Worm (Caenorhabditis elegans) whole organism, L4 larva: ENCODE results near the gene rme-1.

Source experiments
- F10B5.3 ChIP-seq: sonication (generic microtip); optimal IDR thresholded peaks from 2 replicates; lab custom pipeline; 2016; ENCODE audit warnings: mild to moderate bottlenecking, missing genetic modification characterization, missing compliant biosample characterization
- F49E8.2 ChIP-seq: sonication (generic microtip); optimal IDR thresholded peaks from 2 replicates; lab custom pipeline; 2016; ENCODE audit warnings: missing compliant biosample characterization, mild to moderate bottlenecking, missing genetic modification characterization, borderline replicate concordance
- Y105C5A.15 ChIP-seq: fragments of 200-800 bp; sonication (Bioruptor generic); IDR thresholded peaks from 2 replicates; pipeline ENCODE4 v1.3.6; 2022; ENCODE audit warnings: missing genetic modification characterization, missing compliant biosample characterization
- Y75B8A.6 ChIP-seq: fragments of 200-800 bp; sonication (Bioruptor generic); IDR thresholded peaks from 2 replicates; pipeline ENCODE4 v1.3.6; 2022; ENCODE audit warnings: missing genetic modification reagents, missing genetic modification characterization, missing compliant biosample characterization
- aha-1 ChIP-seq: fragments of 150-350 bp; peaks from one replicate; lab custom pipeline; 2014; ENCODE audit warnings: missing biosample characterization, missing genetic modification characterization
- arid-1 ChIP-seq: fragments of 200-800 bp; sonication (Bioruptor generic); conservative IDR thresholded peaks from 2 replicates; pipeline ENCODE4 v1.3.6; 2022; ENCODE audit warnings: missing genetic modification reagents, missing genetic modification characterization, missing compliant biosample characterization
- ctbp-1 ChIP-seq: fragments of 200-800 bp; sonication (Bioruptor generic); IDR thresholded peaks from 2 replicates; pipeline ENCODE4 v1.3.6; 2022; ENCODE audit warnings: missing genetic modification reagents, missing genetic modification characterization, missing compliant biosample characterization
- daf-16 ChIP-seq, 3 experiments: sonication (generic microtip); optimal IDR thresholded peaks; 2 replicates each; lab custom pipeline; 2016 to 2017; ENCODE audit warnings: missing genetic modification characterization in 3 of 3, missing genetic modification reagents in 3 of 3, mild to moderate bottlenecking in 2 of 3, missing compliant biosample characterization in 2 of 3, missing biosample characterization in 1 of 3, moderate library complexity in 1 of 3
- daf-19 ChIP-seq: fragments of 200-800 bp; sonication (Bioruptor generic); conservative IDR thresholded peaks from 2 replicates; pipeline ENCODE4 v1.3.6; 2022; ENCODE audit warnings: missing genetic modification characterization, missing compliant biosample characterization
- dmd-6 ChIP-seq: fragments of 200-800 bp; sonication (Bioruptor generic); IDR thresholded peaks from 2 replicates; pipeline ENCODE4 v1.3.6; 2022; ENCODE audit warnings: missing genetic modification reagents, missing genetic modification characterization, missing compliant biosample characterization
- dmd-8 ChIP-seq: fragments of 200-800 bp; sonication (Bioruptor generic); IDR thresholded peaks from 2 replicates; pipeline ENCODE4 v1.3.6; 2022; ENCODE audit warnings: missing genetic modification characterization, missing compliant biosample characterization
- duxl-1 ChIP-seq: sonication (generic microtip); optimal IDR thresholded peaks from 2 replicates; lab custom pipeline; 2016; ENCODE audit warnings: mild to moderate bottlenecking, missing genetic modification characterization, moderate library complexity, missing compliant biosample characterization; ENCODE audit not compliant: poor library complexity
- egl-43 ChIP-seq: fragments of 200-800 bp; sonication (Bioruptor generic); IDR thresholded peaks from 2 replicates; pipeline ENCODE4 v1.3.6; 2022; ENCODE audit warnings: missing genetic modification reagents, missing genetic modification characterization, missing compliant biosample characterization
- gei-8 ChIP-seq: fragments of 200-800 bp; sonication (Bioruptor generic); optimal IDR thresholded peaks from 2 replicates; lab custom pipeline; 2018; ENCODE audit warnings: mild to moderate bottlenecking, missing genetic modification characterization, missing compliant biosample characterization
- hlh-30 ChIP-seq: sonication (generic microtip); optimal IDR thresholded peaks from 2 replicates; lab custom pipeline; 2017; ENCODE audit warnings: antibody characterized with exemption, mild to moderate bottlenecking, missing genetic modification characterization, missing compliant biosample characterization; ENCODE audit not compliant: insufficient read depth
- lin-1 ChIP-seq: fragments of 200-800 bp; sonication (Bioruptor generic); IDR thresholded peaks from 2 replicates; pipeline ENCODE4 v1.3.6; 2022; ENCODE audit warnings: missing genetic modification reagents, missing genetic modification characterization, missing compliant biosample characterization
- lin-38 ChIP-seq: fragments of 200-800 bp; sonication (Bioruptor generic); IDR thresholded peaks from 2 replicates; pipeline ENCODE4 v1.3.6; 2022; ENCODE audit warnings: missing genetic modification reagents, missing genetic modification characterization, missing compliant biosample characterization
- lin-39 ChIP-seq: fragments of 150-350 bp; optimal IDR thresholded peaks from 2 replicates; lab custom pipeline; 2014; ENCODE audit warnings: missing biosample characterization, missing genetic modification reagents, missing genetic modification characterization
- lir-3 ChIP-seq: sonication (generic microtip); optimal IDR thresholded peaks from 2 replicates; lab custom pipeline; 2016; ENCODE audit warnings: mild to moderate bottlenecking, missing genetic modification characterization, missing compliant biosample characterization
- lsy-2 ChIP-seq, 2 experiments: fragments of 150-350 bp in 1 of 2; sonication (generic microtip) in 1 of 2; optimal IDR thresholded peaks; 2 replicates each; lab custom pipeline; 2014 to 2017; ENCODE audit warnings: missing biosample characterization in 2 of 2, missing genetic modification characterization in 2 of 2
- madf-9 ChIP-seq: fragments of 200-800 bp; sonication (Bioruptor generic); conservative IDR thresholded peaks from 2 replicates; pipeline ENCODE4 v1.3.6; 2022; ENCODE audit warnings: missing genetic modification reagents, missing genetic modification characterization, missing compliant biosample characterization
- mdt-29 ChIP-seq: fragments of 200-800 bp; sonication (Bioruptor generic); IDR thresholded peaks from 2 replicates; pipeline ENCODE4 v1.3.6; 2022; ENCODE audit warnings: missing genetic modification reagents, missing genetic modification characterization, missing compliant biosample characterization
- mes-2 ChIP-seq: sonication (generic microtip); optimal IDR thresholded peaks from 2 replicates; lab custom pipeline; 2016; ENCODE audit warnings: missing genotype, mild to moderate bottlenecking, missing genetic modification characterization, missing compliant biosample characterization; ENCODE audit not compliant: poor library complexity, severe bottlenecking
- nhr-10 ChIP-seq: fragments of 150-350 bp; optimal IDR thresholded peaks from 2 replicates; lab custom pipeline; 2014; ENCODE audit warnings: missing biosample characterization, missing genetic modification characterization
- nhr-11 ChIP-seq: fragments of 150-350 bp; optimal IDR thresholded peaks from 2 replicates; lab custom pipeline; 2014; ENCODE audit warnings: missing biosample characterization, missing genetic modification characterization
- nhr-111 ChIP-seq: fragments of 200-800 bp; sonication (Bioruptor generic); optimal IDR thresholded peaks from 2 replicates; lab custom pipeline; 2018; ENCODE audit warnings: mild to moderate bottlenecking, missing genetic modification characterization, missing compliant biosample characterization
- nhr-237 ChIP-seq: sonication (generic microtip); optimal IDR thresholded peaks from 2 replicates; lab custom pipeline; 2017; ENCODE audit warnings: missing biosample characterization, missing genetic modification characterization
- nhr-28 ChIP-seq: fragments of 150-350 bp; optimal IDR thresholded peaks from 2 replicates; lab custom pipeline; 2014; ENCODE audit warnings: missing biosample characterization, missing genetic modification characterization
- nhr-41 ChIP-seq: fragments of 200-800 bp; sonication (Bioruptor generic); IDR thresholded peaks from 2 replicates; pipeline ENCODE4 v1.3.6; 2022; ENCODE audit warnings: missing genetic modification reagents, missing genetic modification characterization, missing compliant biosample characterization
- nhr-42 ChIP-seq: fragments of 200-800 bp; sonication (Bioruptor generic); IDR thresholded peaks from 2 replicates; pipeline ENCODE4 v1.3.6; 2022; ENCODE audit warnings: missing genetic modification characterization, missing compliant biosample characterization
- nhr-48 ChIP-seq: sonication (generic microtip); optimal IDR thresholded peaks from 2 replicates; lab custom pipeline; 2016; ENCODE audit warnings: mild to moderate bottlenecking, missing genetic modification characterization, missing compliant biosample characterization
- nhr-6 ChIP-seq: fragments of 150-350 bp; optimal IDR thresholded peaks from 2 replicates; lab custom pipeline; 2014; ENCODE audit warnings: missing biosample characterization, missing genetic modification characterization
- php-3 ChIP-seq: fragments of 200-800 bp; sonication (Bioruptor generic); IDR thresholded peaks from 2 replicates; pipeline ENCODE4 v1.3.6; 2022; ENCODE audit warnings: missing genetic modification reagents, missing genetic modification characterization, missing compliant biosample characterization
- rbr-2 ChIP-seq: sonication (generic microtip); optimal IDR thresholded peaks from 2 replicates; lab custom pipeline; 2016; ENCODE audit warnings: missing genotype, missing genetic modification characterization, missing compliant biosample characterization
- sdz-12 ChIP-seq: fragments of 200-800 bp; sonication (Bioruptor generic); optimal IDR thresholded peaks from 2 replicates; lab custom pipeline; 2018; ENCODE audit warnings: mild to moderate bottlenecking, missing genetic modification characterization, missing compliant biosample characterization
- set-16 ChIP-seq: fragments of 200-800 bp; sonication (Bioruptor generic); IDR thresholded peaks from 2 replicates; pipeline ENCODE4 v1.3.6; 2022; ENCODE audit warnings: missing genetic modification reagents, missing genetic modification characterization, missing compliant biosample characterization
- snpc-1.2 ChIP-seq: fragments of 200-800 bp; sonication (Bioruptor generic); IDR thresholded peaks from 2 replicates; pipeline ENCODE4 v1.3.6; 2022; ENCODE audit warnings: missing genetic modification reagents, missing genetic modification characterization, missing compliant biosample characterization
- spr-3 ChIP-seq: fragments of 200-800 bp; sonication (Bioruptor generic); optimal IDR thresholded peaks from 2 replicates; lab custom pipeline; 2018; ENCODE audit warnings: mild to moderate bottlenecking, missing genetic modification characterization, missing compliant biosample characterization
- tag-97 ChIP-seq: fragments of 200-800 bp; sonication (Bioruptor generic); IDR thresholded peaks from 2 replicates; pipeline ENCODE4 v1.3.6; 2022; ENCODE audit warnings: missing genetic modification characterization, missing compliant biosample characterization
- tra-1 ChIP-seq: fragments of 200-800 bp; sonication (Bioruptor generic); IDR thresholded peaks from 2 replicates; pipeline ENCODE4 v1.3.6; 2022; ENCODE audit warnings: missing genetic modification reagents, missing genetic modification characterization, missing compliant biosample characterization
- unc-62 ChIP-seq, 3 experiments: fragments of 150-350 bp in 1 of 3; sonication (generic microtip); optimal IDR thresholded peaks in 2 of 3; peaks in 1 of 3; 1 replicate in 1 of 3; 2 replicates in 2 of 3; lab custom pipeline; 2014 to 2017; ENCODE audit warnings: missing biosample characterization in 3 of 3, missing genetic modification characterization in 3 of 3, missing genetic modification reagents in 3 of 3, missing genotype in 1 of 3
- vab-7 ChIP-seq: fragments of 200-800 bp; sonication (Bioruptor generic); IDR thresholded peaks from 2 replicates; pipeline ENCODE4 v1.3.6; 2022; ENCODE audit warnings: missing genetic modification reagents, missing genetic modification characterization, missing compliant biosample characterization
- zfp-3 ChIP-seq: fragments of 200-800 bp; sonication (Bioruptor generic); conservative IDR thresholded peaks from 2 replicates; pipeline ENCODE4 v1.3.6; 2022; ENCODE audit warnings: missing genetic modification reagents, missing genetic modification characterization, missing compliant biosample characterization
- ztf-7 ChIP-seq: fragments of 150-350 bp; optimal IDR thresholded peaks from 2 replicates; lab custom pipeline; 2014; ENCODE audit warnings: missing biosample characterization, missing genetic modification characterization

Gene rme-1

DNA sequence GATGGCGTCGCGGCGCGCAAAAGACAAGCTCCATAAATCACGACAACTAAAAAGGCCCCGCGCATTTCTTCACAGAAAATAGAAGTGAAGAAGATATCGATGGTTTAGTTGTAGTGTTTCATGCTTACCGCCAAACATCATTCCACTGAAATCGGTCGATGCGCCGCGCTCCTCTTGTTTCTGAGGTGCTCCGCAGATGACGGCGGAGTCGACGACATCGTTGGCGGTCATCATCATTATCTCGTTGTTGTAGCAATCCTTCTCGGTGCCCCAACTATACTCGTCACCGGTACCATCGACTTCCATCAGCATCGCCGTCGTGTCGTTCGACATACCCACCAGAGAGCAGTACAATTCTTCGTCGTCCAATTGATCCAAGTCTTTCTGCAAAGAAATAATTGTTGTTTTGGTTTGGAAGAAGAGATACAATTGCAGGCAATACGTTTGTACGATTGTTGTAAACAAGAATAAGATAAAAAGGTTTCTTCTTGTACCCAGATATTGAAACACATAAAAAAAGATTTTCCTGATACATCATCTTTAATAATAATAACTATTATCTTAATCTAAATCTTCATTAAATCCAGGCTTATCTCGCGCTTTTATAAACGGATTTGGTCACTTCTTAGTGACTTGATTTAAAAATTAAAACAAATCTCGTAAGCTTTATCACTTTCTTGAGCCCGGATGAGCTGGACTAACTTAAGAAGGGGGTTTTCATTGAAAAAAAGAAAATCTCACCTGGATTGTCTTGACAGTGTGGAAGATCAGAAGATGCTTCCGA is 17.3 kb downstream of the rme-1 start (continued):
- TF ChIP-seq nhr-10 (no peak), F49E8.2 (no peak), hlh-30 (tag; lab: Kevin White, UChicago) (peak; percentile 17), nhr-42 (GFP tag; lab: Robert Waterston, UW) (no peak), lsy-2 (tag; optimal IDR thresholded peaks at IDR 0.05; lab: Kevin White, UChicago) (peak in 1 of 2 experiments; percentile 51), php-3 (peak; percentile 52; the same call in 1 of the 2 replicates), nhr-41 (GFP tag; lab: Robert Waterston, UW) (no peak), lir-3 (no peak), lin-38 (GFP tag; lab: Robert Waterston, UW) (no peak), rbr-2 (no peak), nhr-11 (no peak)

DNA sequence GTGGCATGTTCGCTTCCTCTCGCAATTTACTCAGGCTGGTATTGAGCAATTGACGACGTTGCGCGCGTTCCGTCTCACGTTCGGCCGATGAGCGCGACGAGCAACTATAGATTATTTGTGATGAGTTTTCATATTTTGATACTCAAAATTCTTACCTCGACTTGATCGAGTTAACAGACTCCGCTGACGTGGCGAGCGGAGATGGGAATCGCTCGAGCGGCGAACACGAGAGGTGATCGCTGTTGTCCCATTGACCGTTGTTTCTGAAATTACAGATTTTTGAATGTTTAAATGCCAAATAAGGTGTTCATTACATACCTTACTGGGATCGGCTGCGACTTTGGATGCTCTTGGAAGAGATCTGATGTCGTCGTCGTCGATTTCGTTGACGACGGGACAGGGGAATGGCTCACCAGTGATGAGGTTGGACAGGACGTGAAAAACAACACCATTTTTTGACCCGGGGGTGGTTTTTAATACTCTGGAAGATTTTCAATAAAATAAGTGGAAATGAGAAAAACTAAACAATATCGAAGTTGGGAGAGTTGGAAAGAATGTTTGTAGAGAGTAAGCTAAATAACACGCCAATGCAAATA is 17.9 kb downstream of the rme-1 start, which contains the start of gene W06H8.6:
W06H8.6 (minus strand) TSS at position 481 of the 596 bp plus-strand sequence.
- peak; percentile 22 for TF ChIP-seq spr-3
- 0 out of 2 replicates have a peak, but pooled peaks have one; percentile 29 for TF ChIP-seq arid-1
- no peak for TF ChIP-seq daf-16 (GFP tag; optimal IDR thresholded peaks at IDR 0.05; lab: Kevin White, UChicago)
- TF ChIP-seq daf-16 (tag; optimal IDR thresholded peaks at IDR 0.05; lab: Kevin White, UChicago) = peak; percentile 22
- TF ChIP-seq madf-9 = peak; percentile 61
- peak; percentile 22; the same call in 1 of the 2 replicates for TF ChIP-seq set-16 (GFP tag; lab: Robert Waterston, UW)
- TF ChIP-seq gei-8 (GFP tag; lab: Kevin White, UChicago) = peak; percentile 54
- 0 out of 2 replicates have a peak, but pooled peaks have one; percentile 8 for TF ChIP-seq tra-1 (GFP tag; lab: Robert Waterston, UW)
- peak; percentile 55 for TF ChIP-seq sdz-12 (GFP tag; lab: Kevin White, UChicago)
- TF ChIP-seq aha-1 = peak; percentile 58
- TF ChIP-seq lin-1 (GFP tag; lab: Robert Waterston, UW) = peak; percentile 45
- TF ChIP-seq zfp-3 (GFP tag; lab: Robert Waterston, UW) = 0 out of 2 replicates have a peak, but pooled peaks have one; percentile 7
- TF ChIP-seq egl-43 = 0 out of 2 replicates have a peak, but pooled peaks have one; percentile 46
- 0 out of 2 replicates have a peak, but pooled peaks have one; percentile 21 for TF ChIP-seq Y105C5A.15 (GFP tag; lab: Robert Waterston, UW)
- peak; percentile 53 for TF ChIP-seq php-3
- TF ChIP-seq dmd-6 = peak; percentile 33
- peak; percentile 26 for TF ChIP-seq mes-2 (tag; lab: Kevin White, UChicago)
- no peak for TF ChIP-seq nhr-237 (tag; lab: Kevin White, UChicago)
- peak; percentile 3 for TF ChIP-seq nhr-6 (tag; lab: Kevin White, UChicago)
- TF ChIP-seq F10B5.3 (tag; lab: Kevin White, UChicago) = no peak
- 0 out of 2 replicates have a peak, but pooled peaks have one; percentile 27 for TF ChIP-seq vab-7
- no peak for TF ChIP-seq nhr-111 (GFP tag; lab: Kevin White, UChicago)
- peak in 1 of 2 experiments; percentile 83 for TF ChIP-seq unc-62 (GFP tag; optimal IDR thresholded peaks at IDR 0.05 in 1 of 2; lab: Kevin White, UChicago)
- TF ChIP-seq unc-62 (tag; optimal IDR thresholded peaks at IDR 0.05; lab: Kevin White, UChicago) = no peak
- TF ChIP-seq snpc-1.2 (GFP tag; lab: Robert Waterston, UW) = 0 out of 2 replicates have a peak, but pooled peaks have one; percentile 41
- TF ChIP-seq mdt-29 = peak; percentile 47; the same call in 1 of the 2 replicates
- no peak for TF ChIP-seq ztf-7 (tag; lab: Kevin White, UChicago)
- TF ChIP-seq nhr-11 = peak; percentile 7
- TF ChIP-seq tag-97 (GFP tag; lab: Robert Waterston, UW) = no peak
- TF ChIP-seq nhr-28 (tag; lab: Kevin White, UChicago) = peak; percentile 21
- peak; percentile 14 for TF ChIP-seq nhr-48 (tag; lab: Kevin White, UChicago)
- no peak for TF ChIP-seq Y75B8A.6 (GFP tag; lab: Robert Waterston, UW)
- no peak for TF ChIP-seq nhr-41 (GFP tag; lab: Robert Waterston, UW)
- TF ChIP-seq dmd-8 (GFP tag; lab: Robert Waterston, UW) = no peak
- TF ChIP-seq lin-39 (tag; lab: Kevin White, UChicago) = no peak
- no peak; the same call in 1 of the 2 replicates for TF ChIP-seq ctbp-1 (GFP tag; lab: Robert Waterston, UW)
- peak; percentile 30 for TF ChIP-seq duxl-1 (tag; lab: Kevin White, UChicago)
- TF ChIP-seq daf-19 (GFP tag; lab: Robert Waterston, UW) = no peak
